Worm (Caenorhabditis elegans) whole organism, L4/young adult: ENCODE data around the gene F35E8.13.
"Not testable (repeated sequence)": the region's sequence is repeated elsewhere in the genome, so short reads cannot be mapped to it uniquely, and the experiment has no call there.

ENCODE experiments used
- W03F9.2 ChIP-seq: fragments of 150-350 bp; optimal IDR thresholded peaks from 2 replicates; lab custom pipeline; 2014; ENCODE audit warnings: missing biosample characterization, missing genetic modification characterization
- dao-5 ChIP-seq: sonication (generic microtip); optimal IDR thresholded peaks from 2 replicates; lab custom pipeline; 2016; ENCODE audit warnings: missing genotype, missing genetic modification characterization, moderate library complexity, missing compliant biosample characterization
- him-1 ChIP-seq: sonication (generic microtip); optimal IDR thresholded peaks from 2 replicates; lab custom pipeline; 2016; ENCODE audit warnings: missing genotype, missing genetic modification reagents, missing genetic modification characterization, missing compliant biosample characterization

F35E8.13 gene

ce11 chrV:15924307-15924706 lies 1.2 kb downstream of the F35E8.13 start, which contains the start of gene nhr-108:
Gene nhr-108 (minus strand): TSS chrV:15924472.
- TF ChIP-seq dao-5 (tag; lab: Kevin White, UChicago) (no peak), him-1 (tag; lab: Kevin White, UChicago) (no peak), W03F9.2 (tag; lab: Kevin White, UChicago) (no peak)

- no peak for TF ChIP-seq dao-5 (tag; lab: Kevin White, UChicago)
- no peak for TF ChIP-seq him-1 (tag; lab: Kevin White, UChicago)
- no peak for TF ChIP-seq W03F9.2 (tag; lab: Kevin White, UChicago)
Observed at ce11 chrV:15928325-15928724, 5.2 kb downstream of the F35E8.13 start, which contains the start of gene pzf-1. Gene pzf-1 (minus strand): TSS chrV:15928425.

ce11 chrV:15929882-15930281 lies 6.8 kb downstream of the F35E8.13 start, which contains the start of gene srbc-77:
Gene srbc-77 (plus strand): TSS chrV:15930182.
- TF ChIP-seq him-1, W03F9.2, dao-5 (tag; lab: Kevin White, UChicago): not testable (repeated sequence)

ce11 chrV:15932390-15932789 lies 9.3 kb downstream of the F35E8.13 start, which contains the start of gene srw-26:
Gene srw-26 (minus strand): TSS chrV:15932490.
- TF ChIP-seq him-1 (tag; lab: Kevin White, UChicago), result no peak
- no peak for TF ChIP-seq W03F9.2 (tag; lab: Kevin White, UChicago)
- TF ChIP-seq dao-5 (tag; lab: Kevin White, UChicago), result no peak

ce11 chrV:15940254-15940653 lies 17.2 kb downstream of the F35E8.13 start, which contains the start of gene srw-55:
Gene srw-55 (minus strand): TSS chrV:15940354.
- TF ChIP-seq W03F9.2 (tag; lab: Kevin White, UChicago), result no peak
- no peak for TF ChIP-seq him-1 (tag; lab: Kevin White, UChicago)
- no peak for TF ChIP-seq dao-5 (tag; lab: Kevin White, UChicago)

- TF ChIP-seq dao-5 (tag; lab: Kevin White, UChicago) (no peak), him-1 (tag; lab: Kevin White, UChicago) (no peak), W03F9.2 (tag; lab: Kevin White, UChicago) (no peak)
Observed at ce11 chrV:15943125-15943524, 20.0 kb downstream of the F35E8.13 start, which contains the start of gene srw-53. Gene srw-53 (plus strand): TSS chrV:15943425.

- TF ChIP-seq him-1 (tag; lab: Kevin White, UChicago) (no peak), W03F9.2 (tag; lab: Kevin White, UChicago) (no peak), dao-5 (tag; lab: Kevin White, UChicago) (no peak)
Observed at ce11 chrV:15950903-15951302, 27.8 kb downstream of the F35E8.13 start, which contains the start of gene srw-59. Gene srw-59 (minus strand): TSS chrV:15951003.

- TF ChIP-seq W03F9.2 (tag; lab: Kevin White, UChicago) (no peak), dao-5 (tag; lab: Kevin White, UChicago) (no peak), him-1 (tag; lab: Kevin White, UChicago) (no peak)
Observed at ce11 chrV:15952762-15953161, 29.7 kb downstream of the F35E8.13 start, which contains the start of gene srw-56. Gene srw-56 (minus strand): TSS chrV:15952862.

- TF ChIP-seq him-1 (tag; lab: Kevin White, UChicago) (no peak), dao-5 (tag; lab: Kevin White, UChicago) (no peak), W03F9.2 (tag; lab: Kevin White, UChicago) (no peak)
Observed at ce11 chrV:15954932-15955331, 31.9 kb downstream of the F35E8.13 start, which contains the start of gene srw-57. Gene srw-57 (minus strand): TSS chrV:15955032.

ce11 chrV:15955497-15955896 lies 32.4 kb downstream of the F35E8.13 start, which contains the start of gene srh-186:
Gene srh-186 (plus strand): TSS chrV:15955797.
- TF ChIP-seq him-1 (tag; lab: Kevin White, UChicago) (no peak), dao-5 (tag; lab: Kevin White, UChicago) (no peak), W03F9.2 (tag; lab: Kevin White, UChicago) (no peak)

- no peak for TF ChIP-seq W03F9.2 (tag; lab: Kevin White, UChicago)
- no peak for TF ChIP-seq dao-5 (tag; lab: Kevin White, UChicago)
- no peak for TF ChIP-seq him-1 (tag; lab: Kevin White, UChicago)
Observed at ce11 chrV:15957098-15957497, 34.0 kb downstream of the F35E8.13 start, which contains the start of gene F36G9.3. Gene F36G9.3 (plus strand): TSS chrV:15957398.

ce11 chrV:15959456-15959855 lies 36.4 kb downstream of the F35E8.13 start:
- TF ChIP-seq him-1 (tag; lab: Kevin White, UChicago) (no peak), W03F9.2 (tag; lab: Kevin White, UChicago) (no peak), dao-5 (tag; lab: Kevin White, UChicago) (no peak)

- TF ChIP-seq dao-5 (tag; lab: Kevin White, UChicago), result no peak
- no peak for TF ChIP-seq him-1 (tag; lab: Kevin White, UChicago)
- TF ChIP-seq W03F9.2 (tag; lab: Kevin White, UChicago), result no peak
Observed at ce11 chrV:15965114-15965513, 42.0 kb downstream of the F35E8.13 start, which contains the start of gene sri-2. Gene sri-2 (minus strand): TSS chrV:15965214.
